Fruit fly (Drosophila melanogaster) whole organism, pupa: ENCODE results near the gene CarT.

Experiments used
- CG15710 ChIP-seq: fragments of 200-800 bp; sonication (Bioruptor generic); optimal IDR thresholded peaks from 2 replicates; lab custom pipeline; 2018; ENCODE audit warnings: missing biosample characterization, mild to moderate bottlenecking, missing genetic modification characterization, moderate library complexity
- CG32121 ChIP-seq: fragments of 200-800 bp; sonication (Bioruptor generic); IDR thresholded peaks from 2 replicates; pipeline ENCODE4 v1.3.6; 2022; ENCODE audit warnings: missing biosample characterization, missing genetic modification characterization
- CG4496 ChIP-seq: fragments of 200-800 bp; sonication (Bioruptor generic); IDR thresholded peaks from 3 replicates; pipeline ENCODE4 v1.3.6; 2022; ENCODE audit warnings: missing biosample characterization, missing genetic modification characterization
- CG8301 ChIP-seq: fragments of 200-800 bp; sonication (Bioruptor generic); optimal IDR thresholded peaks from 2 replicates; lab custom pipeline; 2018; ENCODE audit warnings: missing biosample characterization, mild to moderate bottlenecking, missing genetic modification characterization
- CG9948 ChIP-seq: fragments of 200-800 bp; sonication (Bioruptor generic); optimal IDR thresholded peaks from 2 replicates; lab custom pipeline; 2018; ENCODE audit warnings: missing biosample characterization, mild to moderate bottlenecking, missing genetic modification characterization, moderate library complexity
- EcR ChIP-seq: fragments of 200-800 bp; sonication (Bioruptor generic); optimal IDR thresholded peaks from 3 replicates; lab custom pipeline; 2019; ENCODE audit warnings: missing biosample characterization, missing genetic modification characterization, mild to moderate bottlenecking, moderate library complexity, missing genetic modification reagents
- Snoo ChIP-seq: fragments of 200-800 bp; sonication (Bioruptor generic); optimal IDR thresholded peaks from 3 replicates; lab custom pipeline; 2017; ENCODE audit warnings: missing biosample characterization, mild to moderate bottlenecking, missing genetic modification characterization, inconsistent platforms
- fd96Ca ChIP-seq: fragments of 200-800 bp; sonication (Bioruptor generic); IDR thresholded peaks from 3 replicates; pipeline ENCODE4 v1.3.6; 2022; ENCODE audit warnings: missing biosample characterization, missing genetic modification characterization
- gl ChIP-seq: fragments of 200-800 bp; sonication (Bioruptor generic); optimal IDR thresholded peaks from 2 replicates; lab custom pipeline; 2018; ENCODE audit warnings: missing biosample characterization, mild to moderate bottlenecking, missing genetic modification characterization
- rn ChIP-seq: fragments of 200-800 bp; sonication (Bioruptor generic); IDR thresholded peaks from 2 replicates; pipeline ENCODE4 v1.3.6; 2022; ENCODE audit warnings: missing biosample characterization, missing genetic modification characterization

dm6 chr2L:20770242-20770769 lies 40.2 kb upstream of the CarT start, which contains the start of gene cad:
- TF ChIP-seq gl (tag; lab: Kevin White, UChicago) (peak; percentile 19), CG4496 (GFP tag; lab: Robert Waterston, UW) (no peak; the same call in 1 of the 3 replicates), EcR (GFP tag; lab: Kevin White, UChicago) (no peak), CG9948 (no peak), rn (GFP tag; lab: Robert Waterston, UW) (no peak), fd96Ca (peak; percentile 62; the same call in 2 of the 3 replicates), CG15710 (tag; lab: Kevin White, UChicago) (peak; percentile 30), Snoo (tag; lab: Kevin White, UChicago) (peak; percentile 66), CG32121 (GFP tag; lab: Robert Waterston, UW) (peak; percentile 40; the same call in 1 of the 2 replicates), CG8301 (no peak)
